Worm (Caenorhabditis elegans): ENCODE data around the gene C05D10.4.

Gene C05D10.4

ce11 chrIII:6145309-6145708, 42.6 kb upstream of the C05D10.4 start (continued):
- TF ChIP-seq nhr-90 (tag; optimal IDR thresholded peaks at IDR 0.05; ENCODE audit: poor library complexity) (peak; percentile 65), C16A3.4 (tag; optimal IDR thresholded peaks at IDR 0.05) (peak; percentile 33), F16B12.6 (tag; optimal IDR thresholded peaks at IDR 0.05) (no peak), unc-62 (GFP tag; optimal IDR thresholded peaks at IDR 0.05) (no peak), hlh-4 (tag; optimal IDR thresholded peaks at IDR 0.05) (no peak), ces-1 (GFP tag; optimal IDR thresholded peaks at IDR 0.05) (no peak), lin-35 (GFP tag; optimal IDR thresholded peaks at IDR 0.05) (peak in 1 of 2 experiments; percentile 45), efl-3 (GFP tag; optimal IDR thresholded peaks at IDR 0.05) (no peak), jun-1 (tag; optimal IDR thresholded peaks at IDR 0.05) (no peak), efl-1 (optimal IDR thresholded peaks at IDR 0.05) (no peak), efl-1 (GFP tag; optimal IDR thresholded peaks at IDR 0.05 in 1 of 2) (peak in 1 of 2 experiments; percentile 72)

- TF ChIP-seq unc-98 (GFP tag; IDR thresholded peaks at IDR 0.05): no peak
- peak; percentile 75 for TF ChIP-seq rnt-1 (tag; optimal IDR thresholded peaks at IDR 0.05)
- no peak for TF ChIP-seq vab-15 (tag; optimal IDR thresholded peaks at IDR 0.05)
- TF ChIP-seq unc-62 (GFP tag; optimal IDR thresholded peaks at IDR 0.05): no peak
- peak; percentile 44 for TF ChIP-seq nhr-71 (tag; optimal IDR thresholded peaks at IDR 0.05)
- TF ChIP-seq ces-1 (GFP tag; optimal IDR thresholded peaks at IDR 0.05): no peak
- no peak for TF ChIP-seq unc-86 (tag; optimal IDR thresholded peaks at IDR 0.05)
- no peak for TF ChIP-seq swsn-7 (tag; optimal IDR thresholded peaks at IDR 0.05)
- no peak for TF ChIP-seq zip-4 (GFP tag; optimal IDR thresholded peaks at IDR 0.05)
- TF ChIP-seq fos-1 (tag; optimal IDR thresholded peaks at IDR 0.05): no peak
- TF ChIP-seq nhr-20 (tag; optimal IDR thresholded peaks at IDR 0.05): peak; percentile 1
- TF ChIP-seq snu-23 (GFP tag; optimal IDR thresholded peaks at IDR 0.05): peak; percentile 42
- peak; percentile 9 for TF ChIP-seq lin-13 (GFP tag; optimal IDR thresholded peaks at IDR 0.05)
- no peak for TF ChIP-seq nhr-237 (tag; optimal IDR thresholded peaks at IDR 0.05)
- no peak for TF ChIP-seq unc-30 (tag; optimal IDR thresholded peaks at IDR 0.05)
- no peak for TF ChIP-seq ceh-88 (GFP tag; IDR thresholded peaks at IDR 0.05)
- no peak for TF ChIP-seq mef-2 (tag; optimal IDR thresholded peaks at IDR 0.05)
- TF ChIP-seq sptf-1 (tag; optimal IDR thresholded peaks at IDR 0.05): no peak
- no peak for TF ChIP-seq F16B12.6 (tag; optimal IDR thresholded peaks at IDR 0.05)
- peak in 1 of 2 experiments; percentile 71 for TF ChIP-seq mdl-1 (tag; optimal IDR thresholded peaks at IDR 0.05)
- TF ChIP-seq C04F5.9 (tag; optimal IDR thresholded peaks at IDR 0.05): no peak
- TF ChIP-seq xbp-1 (tag; optimal IDR thresholded peaks at IDR 0.05): no peak
- TF ChIP-seq pag-3 (tag; optimal IDR thresholded peaks at IDR 0.05; ENCODE audit: borderline replicate concordance, insufficient read depth): no peak
- TF ChIP-seq blmp-1 (tag; optimal IDR thresholded peaks at IDR 0.05): peak; percentile 86
- peak; percentile 6 for TF ChIP-seq C16A3.4 (tag; optimal IDR thresholded peaks at IDR 0.05)
- TF ChIP-seq ceh-82 (tag; optimal IDR thresholded peaks at IDR 0.05): no peak
- peak in 1 of 2 experiments; percentile 65 for TF ChIP-seq lsy-2 (tag; optimal IDR thresholded peaks at IDR 0.05)
- TF ChIP-seq elt-3 (tag; optimal IDR thresholded peaks at IDR 0.05): peak in 3 of 6 experiments; percentile 40 to 91 (median 52)
- peak in 1 of 2 experiments; percentile 30 for TF ChIP-seq lin-35 (GFP tag; optimal IDR thresholded peaks at IDR 0.05)
- peak; percentile 76 for TF ChIP-seq nhr-85 (tag)
- TF ChIP-seq unc-130 (tag; optimal IDR thresholded peaks at IDR 0.05): peak; percentile 41
- peak; percentile 9 for TF ChIP-seq nhr-90 (tag; optimal IDR thresholded peaks at IDR 0.05; ENCODE audit: poor library complexity)
- TF ChIP-seq snpc-4 (tag; optimal IDR thresholded peaks at IDR 0.05): no peak
- TF ChIP-seq lin-14 (GFP tag; optimal IDR thresholded peaks at IDR 0.05): peak; percentile 21
- peak; percentile 28 for TF ChIP-seq jun-1 (tag; optimal IDR thresholded peaks at IDR 0.05)
Observed at ce11 chrIII:6144390-6144962, 41.8 kb upstream of the C05D10.4 start.

ce11 chrIII:6141532-6141931, 38.9 kb upstream of the C05D10.4 start:
- TF ChIP-seq fkh-10 (GFP tag; optimal IDR thresholded peaks at IDR 0.05) (peak; percentile 50), grh-1 (GFP tag; IDR thresholded peaks at IDR 0.05) (no peak), mab-9 (GFP tag; IDR thresholded peaks at IDR 0.05) (peak; percentile 59; the same call in 1 of the 2 replicates), fkh-4 (tag; optimal IDR thresholded peaks at IDR 0.05; ENCODE audit: borderline replicate concordance) (no peak), mep-1 (tag; optimal IDR thresholded peaks at IDR 0.05) (no peak), lsy-2 (tag; optimal IDR thresholded peaks at IDR 0.05) (peak in 1 of 2 experiments; percentile 32), swsn-7 (tag; optimal IDR thresholded peaks at IDR 0.05) (no peak), unc-62 (GFP tag; optimal IDR thresholded peaks at IDR 0.05) (no peak), ceh-82 (tag; optimal IDR thresholded peaks at IDR 0.05) (no peak), lin-39 (tag; optimal IDR thresholded peaks at IDR 0.05) (no peak), efl-1 (optimal IDR thresholded peaks at IDR 0.05) (peak in 1 of 2 experiments; percentile 6), efl-1 (GFP tag; optimal IDR thresholded peaks at IDR 0.05 in 1 of 2) (no peak), nhr-237 (tag; optimal IDR thresholded peaks at IDR 0.05) (no peak), pqm-1 (tag; optimal IDR thresholded peaks at IDR 0.05) (no peak), rnt-1 (tag; optimal IDR thresholded peaks at IDR 0.05) (peak; percentile 6), snu-23 (GFP tag; optimal IDR thresholded peaks at IDR 0.05) (peak; percentile 10), zip-4 (GFP tag; optimal IDR thresholded peaks at IDR 0.05) (no peak), aha-1 (tag; optimal IDR thresholded peaks at IDR 0.05) (no peak), efl-3 (GFP tag; optimal IDR thresholded peaks at IDR 0.05) (no peak), nhr-71 (tag; optimal IDR thresholded peaks at IDR 0.05) (peak; percentile 36), lin-14 (GFP tag; optimal IDR thresholded peaks at IDR 0.05) (peak; percentile 79)

All from whole organism, L1 larva.